Worm (Caenorhabditis elegans): ENCODE measurements around the gene cuc-1.

DNA sequence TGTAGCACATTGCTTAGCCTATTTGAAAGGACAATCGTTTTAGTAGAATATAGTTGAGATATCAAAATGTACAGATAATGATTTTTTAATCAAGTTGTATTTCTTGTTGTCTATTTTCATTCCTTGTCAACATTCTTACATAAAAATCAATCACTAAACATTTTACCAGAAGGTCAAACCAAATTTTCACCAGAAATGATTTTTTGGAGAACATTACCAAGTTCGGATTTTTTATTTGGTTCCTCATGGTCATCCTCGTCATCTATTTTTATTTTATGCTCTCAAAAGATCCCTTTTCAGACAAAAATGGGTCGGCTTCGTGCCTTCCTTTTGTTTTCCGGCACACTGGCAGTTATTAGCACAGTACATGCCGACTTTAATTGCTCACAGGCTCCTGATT lies 12.7 kb upstream of the cuc-1 start, which contains the start of gene tyr-1:
- TF ChIP-seq zag-1 (tag; optimal IDR thresholded peaks at IDR 0.05), result no peak
- no peak for TF ChIP-seq skn-1 (tag; optimal IDR thresholded peaks at IDR 0.05)
- no peak for TF ChIP-seq eor-1 (tag; optimal IDR thresholded peaks at IDR 0.05)
- no peak for TF ChIP-seq nhr-77 (tag; optimal IDR thresholded peaks at IDR 0.05)
- TF ChIP-seq snpc-4 (tag; optimal IDR thresholded peaks at IDR 0.05), result no peak
- no peak for TF ChIP-seq unc-62 (GFP tag; optimal IDR thresholded peaks at IDR 0.05)

All from whole organism, L3 larva.